Worm (Caenorhabditis elegans): ENCODE data around the gene srg-64.

- TF ChIP-seq fkh-6 (tag; optimal IDR thresholded peaks at IDR 0.05) (no peak), nfya-1 (tag; optimal IDR thresholded peaks at IDR 0.05) (no peak), ceh-30 (tag; optimal IDR thresholded peaks at IDR 0.05) (no peak), elt-2 (tag; optimal IDR thresholded peaks at IDR 0.05) (no peak), nhr-11 (tag; optimal IDR thresholded peaks at IDR 0.05) (no peak), npax-4 (tag; optimal IDR thresholded peaks at IDR 0.05) (no peak), ceh-31 (tag; optimal IDR thresholded peaks at IDR 0.05) (no peak), C08G9.2 (tag; optimal IDR thresholded peaks at IDR 0.05) (no peak), pqm-1 (tag; optimal IDR thresholded peaks at IDR 0.05) (no peak), pha-2 (tag; optimal IDR thresholded peaks at IDR 0.05) (no peak), unc-55 (GFP tag; optimal IDR thresholded peaks at IDR 0.05) (no peak)
Observed at ce11 chrX:15786726-15787125, 46.3 kb upstream of the srg-64 start, which contains the start of gene Y7A5A.5.
